Worm (Caenorhabditis elegans) whole organism, L3 larva: ENCODE results near the gene ZC21.6.

Experiments
- ceh-82 ChIP-seq: fragments of 150-350 bp; optimal IDR thresholded peaks from 2 replicates; lab custom pipeline; 2014; ENCODE audit warnings: missing biosample characterization, missing genetic modification characterization
- elt-1 ChIP-seq: fragments of 150-350 bp; optimal IDR thresholded peaks from 2 replicates; lab custom pipeline; 2014; ENCODE audit warnings: missing biosample characterization, missing genetic modification characterization
- elt-3 ChIP-seq, 3 experiments: fragments of 150-350 bp in 1 of 3; sonication (generic microtip) in 2 of 3; optimal IDR thresholded peaks; 2 replicates in 2 of 3; 4 replicates in 1 of 3; lab custom pipeline; 2014 to 2017; ENCODE audit warnings: missing biosample characterization in 3 of 3, missing genetic modification characterization in 3 of 3
- jun-1 ChIP-seq: fragments of 150-350 bp; optimal IDR thresholded peaks from 2 replicates; lab custom pipeline; 2014; ENCODE audit warnings: missing biosample characterization, missing genetic modification reagents, missing genetic modification characterization
- mdl-1 ChIP-seq: fragments of 150-350 bp; optimal IDR thresholded peaks from 2 replicates; lab custom pipeline; 2014; ENCODE audit warnings: missing biosample characterization, missing genetic modification characterization
- nhr-11 ChIP-seq: fragments of 150-350 bp; optimal IDR thresholded peaks from 2 replicates; lab custom pipeline; 2014; ENCODE audit warnings: missing biosample characterization, missing genetic modification characterization
- nhr-12 ChIP-seq: fragments of 150-350 bp; optimal IDR thresholded peaks from 2 replicates; lab custom pipeline; 2014; ENCODE audit warnings: missing biosample characterization, missing genetic modification characterization
- nhr-237 ChIP-seq: fragments of 150-350 bp; optimal IDR thresholded peaks from 2 replicates; lab custom pipeline; 2014; ENCODE audit warnings: missing biosample characterization, missing genetic modification characterization
- skn-1 ChIP-seq: fragments of 150-350 bp; optimal IDR thresholded peaks from 2 replicates; lab custom pipeline; 2014; ENCODE audit warnings: missing biosample characterization, missing genetic modification characterization
- tbx-2 ChIP-seq: sonication (generic microtip); optimal IDR thresholded peaks from 2 replicates; lab custom pipeline; 2016; ENCODE audit warnings: mild to moderate bottlenecking, missing genetic modification characterization, missing compliant biosample characterization
- unc-62 ChIP-seq: fragments of 150-350 bp; sonication (generic microtip); optimal IDR thresholded peaks from 4 replicates; lab custom pipeline; 2014; ENCODE audit warnings: missing biosample characterization, missing genetic modification reagents, missing genetic modification characterization

DNA sequence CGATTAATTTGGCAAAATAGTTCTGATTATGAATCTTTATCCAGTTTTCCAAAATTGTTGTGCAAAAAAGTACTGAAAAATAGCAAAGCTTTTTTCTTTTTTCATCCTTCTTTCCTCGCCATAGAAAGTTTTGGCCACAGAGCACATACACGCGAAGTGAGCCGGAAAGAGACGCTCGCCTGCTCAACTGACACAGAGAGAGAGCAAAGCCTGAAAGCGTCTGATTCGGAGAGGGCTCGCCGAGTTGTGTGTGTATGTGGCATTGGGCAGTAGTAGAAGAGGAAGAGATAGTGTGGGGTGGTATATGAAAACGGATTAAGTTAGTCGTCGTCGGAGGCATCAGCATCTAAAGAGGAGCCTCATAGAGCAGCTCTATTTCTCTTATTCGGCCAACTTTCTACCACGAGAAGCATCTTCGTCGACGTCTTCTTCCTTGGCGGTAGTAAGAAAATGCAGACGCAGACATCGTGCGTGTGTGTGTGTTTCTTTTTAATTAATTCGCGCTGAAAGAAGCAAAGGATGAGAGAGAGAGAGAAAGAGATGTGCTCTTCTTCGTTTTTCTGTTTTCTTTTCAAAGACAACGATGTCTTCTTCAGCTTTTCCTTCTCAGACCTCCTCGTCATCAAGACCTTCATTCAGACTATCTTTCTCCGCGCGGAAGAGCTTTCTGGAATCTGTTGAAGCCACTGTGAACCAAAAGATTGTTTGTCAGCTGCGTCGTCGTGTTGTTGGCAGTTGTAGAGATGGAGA lies 35.6 kb downstream of the ZC21.6 start:
- TF ChIP-seq nhr-237 (tag; lab: Kevin White, UChicago) (no peak), elt-3 (tag; optimal IDR thresholded peaks at IDR 0.05; lab: Kevin White, UChicago) (no peak), nhr-11 (tag; lab: Kevin White, UChicago) (no peak), skn-1 (tag; lab: Kevin White, UChicago) (no peak), tbx-2 (no peak), unc-62 (no peak), elt-1 (tag; lab: Kevin White, UChicago) (no peak), mdl-1 (tag; lab: Kevin White, UChicago) (no peak), jun-1 (no peak), nhr-12 (tag; lab: Kevin White, UChicago) (no peak), ceh-82 (tag; lab: Kevin White, UChicago) (no peak)
